Fruit fly (Drosophila melanogaster): ENCODE results near the gene Mat89Ba.
A peak's percentile ranks its signal among the peaks of the same experiment; 100 is the strongest.

Mat89Ba gene

DNA sequence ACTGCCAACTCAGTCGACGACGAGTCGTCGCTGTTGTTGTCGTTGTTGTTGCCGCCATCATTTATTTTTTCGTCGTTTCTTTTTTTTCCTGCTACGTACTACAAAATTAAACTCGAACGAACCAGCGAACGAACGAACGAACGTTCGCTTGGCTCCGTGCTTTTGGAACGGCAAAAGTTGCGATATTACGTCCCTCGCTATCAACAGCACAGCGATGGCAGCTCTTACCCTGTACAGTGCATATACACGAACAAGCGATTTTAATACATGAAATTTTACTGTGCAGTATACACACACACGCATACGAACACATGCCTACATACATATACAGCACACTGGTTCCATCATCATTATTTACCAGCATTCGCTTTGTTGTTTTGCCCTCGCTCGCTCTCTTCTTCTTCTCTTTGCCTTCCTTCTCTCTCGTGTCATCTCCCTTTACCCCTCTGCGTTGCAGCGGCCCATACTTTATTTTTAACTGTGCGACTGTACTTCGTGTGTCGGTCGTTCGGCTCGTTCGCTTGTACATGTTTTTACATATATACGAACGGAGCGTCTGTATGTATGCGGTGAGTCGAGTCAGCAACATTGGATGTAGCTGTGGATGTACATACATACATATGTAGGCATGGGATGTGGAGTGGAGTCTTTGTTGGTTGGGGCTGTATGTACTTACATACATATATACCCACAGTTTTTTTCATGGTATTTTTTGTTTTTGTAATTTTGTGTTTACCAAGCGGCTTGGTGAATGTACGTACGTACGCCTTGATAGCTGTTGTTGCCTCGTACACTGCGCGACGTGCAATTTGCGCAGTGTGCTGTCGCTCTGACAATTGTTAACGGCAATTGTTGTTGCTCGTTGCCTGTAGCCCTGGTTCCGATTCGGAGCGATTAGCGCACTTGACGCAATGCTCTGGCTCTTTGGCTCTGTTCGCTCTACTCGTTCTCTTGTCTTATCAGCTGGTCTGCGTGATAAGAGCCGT, 22.1 kb downstream of the Mat89Ba start (continued):
- TF ChIP-seq Side (GFP tag; optimal IDR thresholded peaks at IDR 0.05), result peak; percentile 12
- TF ChIP-seq sens (GFP tag), result peak; percentile 92
- TF ChIP-seq CG6765 (GFP tag; optimal IDR thresholded peaks at IDR 0.05), result peak; percentile 66
- no peak for TF ChIP-seq CG2889 (GFP tag; IDR thresholded peaks at IDR 0.05)
- TF ChIP-seq Xrp1 (GFP tag; IDR thresholded peaks at IDR 0.05), result no peak
- peak; percentile 74 for TF ChIP-seq CG13624 (GFP tag; optimal IDR thresholded peaks at IDR 0.05)
- no peak for TF ChIP-seq gt (GFP tag; IDR thresholded peaks at IDR 0.05)
- no peak for TF ChIP-seq hth (optimal IDR thresholded peaks at IDR 0.05)
- peak; percentile 63 for TF ChIP-seq CG7987 (GFP tag; optimal IDR thresholded peaks at IDR 0.05)
- TF ChIP-seq schlank (tag; optimal IDR thresholded peaks at IDR 0.05), result peak; percentile 27
- TF ChIP-seq NFAT (GFP tag; IDR thresholded peaks at IDR 0.05), result no peak
- TF ChIP-seq CG17568 (GFP tag; optimal IDR thresholded peaks at IDR 0.05), result peak; percentile 37
- no peak for TF ChIP-seq CG13287 (GFP tag; IDR thresholded peaks at IDR 0.05; ENCODE audit: partially characterized antibody)
- peak; percentile 80 for TF ChIP-seq CG12155 (GFP tag; optimal IDR thresholded peaks at IDR 0.05)
- no peak for TF ChIP-seq CG42726 (GFP tag; IDR thresholded peaks at IDR 0.05; ENCODE audit: partially characterized antibody)
- TF ChIP-seq CG31388 (GFP tag; optimal IDR thresholded peaks at IDR 0.05), result no peak
- peak; percentile 22 for TF ChIP-seq fd64A (GFP tag; optimal IDR thresholded peaks at IDR 0.05)
- TF ChIP-seq gce (GFP tag; IDR thresholded peaks at IDR 0.05), result no peak
- peak; percentile 60 for TF ChIP-seq D19A (tag; optimal IDR thresholded peaks at IDR 0.05)
- no peak for TF ChIP-seq CG10979 (tag; optimal IDR thresholded peaks at IDR 0.05)
- TF ChIP-seq tgo (GFP tag; IDR thresholded peaks at IDR 0.05), result no peak
- TF ChIP-seq ttk (GFP tag; IDR thresholded peaks at IDR 0.05), result no peak
- TF ChIP-seq zfh2 (GFP tag; optimal IDR thresholded peaks at IDR 0.05), result peak; percentile 33
- no peak for TF ChIP-seq Tbp (GFP tag; optimal IDR thresholded peaks at IDR 0.05)
- TF ChIP-seq amos (GFP tag; IDR thresholded peaks at IDR 0.05; ENCODE audit: partially characterized antibody), result no peak
- no peak for TF ChIP-seq Nf-YA (GFP tag; IDR thresholded peaks at IDR 0.05)
- TF ChIP-seq CG32767 (GFP tag; IDR thresholded peaks at IDR 0.05), result no peak
- no peak for TF ChIP-seq CG14014 (GFP tag; IDR thresholded peaks at IDR 0.05)
- TF ChIP-seq CG10267 (tag; optimal IDR thresholded peaks at IDR 0.05), result peak; percentile 9
- no peak for TF ChIP-seq vfl (GFP tag; optimal IDR thresholded peaks at IDR 0.05)
- no peak for TF ChIP-seq tna (GFP tag; IDR thresholded peaks at IDR 0.05; ENCODE audit: partially characterized antibody)
- TF ChIP-seq CG30431 (GFP tag; optimal IDR thresholded peaks at IDR 0.05), result no peak
- peak; percentile 52 for TF ChIP-seq CG34376 (GFP tag; optimal IDR thresholded peaks at IDR 0.05)
- TF ChIP-seq zfh1 (GFP tag; IDR thresholded peaks at IDR 0.05), result no peak
- no peak for TF ChIP-seq CG8388 (GFP tag; optimal IDR thresholded peaks at IDR 0.05)

DNA sequence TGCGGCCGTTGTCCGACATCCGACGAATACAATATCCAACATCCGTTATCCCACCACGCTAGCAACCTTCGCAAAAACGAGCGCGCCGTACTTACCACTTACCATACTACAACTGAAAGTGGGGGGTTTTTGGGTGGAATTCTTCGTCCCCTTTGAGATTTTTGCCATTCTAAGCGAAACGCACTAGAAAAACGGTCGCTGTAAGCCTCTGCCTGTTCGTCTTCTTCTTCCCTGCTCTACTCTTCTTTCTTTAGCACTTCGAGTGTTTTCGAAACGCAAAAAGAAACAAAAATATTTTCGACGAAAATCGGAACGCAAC, 22.7 kb downstream of the Mat89Ba start:
- TF ChIP-seq wor (GFP tag; IDR thresholded peaks at IDR 0.05), result no peak
- TF ChIP-seq kah (GFP tag; optimal IDR thresholded peaks at IDR 0.05), result no peak
- peak; percentile 16 for TF ChIP-seq Jarid2 (GFP tag; optimal IDR thresholded peaks at IDR 0.05)
- no peak for TF ChIP-seq CG1529 (GFP tag; optimal IDR thresholded peaks at IDR 0.05)
- no peak for TF ChIP-seq Elba2 (GFP tag; optimal IDR thresholded peaks at IDR 0.05)
- TF ChIP-seq CG17385 (GFP tag; optimal IDR thresholded peaks at IDR 0.05), result peak; percentile 62
- TF ChIP-seq CG10274 (GFP tag; optimal IDR thresholded peaks at IDR 0.05), result peak; percentile 22
- no peak for TF ChIP-seq MESR4 (GFP tag; optimal IDR thresholded peaks at IDR 0.05)
- TF ChIP-seq Dek (tag; optimal IDR thresholded peaks at IDR 0.05), result no peak
- TF ChIP-seq Vsx1 (GFP tag; optimal IDR thresholded peaks at IDR 0.05), result no peak
- TF ChIP-seq Ada2b (GFP tag; IDR thresholded peaks at IDR 0.05), result no peak
- TF ChIP-seq sd (tag; optimal IDR thresholded peaks at IDR 0.05), result peak; percentile 69
- TF ChIP-seq sug (tag; optimal IDR thresholded peaks at IDR 0.05), result no peak
- TF ChIP-seq bbx (GFP tag; IDR thresholded peaks at IDR 0.05; ENCODE audit: partially characterized antibody), result no peak
- no peak for TF ChIP-seq rib (GFP tag; IDR thresholded peaks at IDR 0.05)
- TF ChIP-seq CG10431 (GFP tag; optimal IDR thresholded peaks at IDR 0.05), result no peak
- no peak for TF ChIP-seq CG12219 (GFP tag; optimal IDR thresholded peaks at IDR 0.05)
